Worm (Caenorhabditis elegans) whole organism, L2 larva: ENCODE results near the gene Y48B6A.13.

ENCODE experiments used
- C34F6.9 ChIP-seq: fragments of 150-350 bp; optimal IDR thresholded peaks from 2 replicates; lab custom pipeline; 2014; ENCODE audit warnings: missing biosample characterization, missing genetic modification characterization
- F13H6.1 ChIP-seq: sonication (generic microtip); optimal IDR thresholded peaks from 2 replicates; lab custom pipeline; 2016; ENCODE audit warnings: missing genetic modification characterization, missing compliant biosample characterization
- ZK546.5 ChIP-seq: sonication (generic microtip); optimal IDR thresholded peaks from 2 replicates; lab custom pipeline; 2017; ENCODE audit warnings: missing biosample characterization, missing genetic modification characterization
- alr-1 ChIP-seq: fragments of 150-350 bp; optimal IDR thresholded peaks from 2 replicates; lab custom pipeline; 2014; ENCODE audit warnings: missing biosample characterization, missing genetic modification characterization
- aly-2 ChIP-seq: fragments of 150-350 bp; optimal IDR thresholded peaks from 2 replicates; lab custom pipeline; 2014; ENCODE audit warnings: missing biosample characterization, missing genetic modification characterization
- ama-1 ChIP-seq: fragments of 150-350 bp; optimal IDR thresholded peaks from 2 replicates; lab custom pipeline; 2018; ENCODE audit warnings: inconsistent platforms
- blmp-1 ChIP-seq: sonication (generic microtip); optimal IDR thresholded peaks from 2 replicates; lab custom pipeline; 2017; ENCODE audit warnings: missing genetic modification characterization, mild to moderate bottlenecking, missing compliant biosample characterization, antibody characterized with exemption, moderate library complexity; ENCODE audit not compliant: insufficient read depth
- crh-2 ChIP-seq: sonication (generic microtip); optimal IDR thresholded peaks from 2 replicates; lab custom pipeline; 2017; ENCODE audit warnings: missing biosample characterization, missing genetic modification characterization
- dmd-4 ChIP-seq: sonication (generic microtip); optimal IDR thresholded peaks from 2 replicates; lab custom pipeline; 2017; ENCODE audit warnings: missing biosample characterization, missing genetic modification characterization
- elt-1 ChIP-seq: fragments of 150-350 bp; optimal IDR thresholded peaks from 2 replicates; lab custom pipeline; 2014; ENCODE audit warnings: missing biosample characterization, missing genetic modification characterization
- elt-3 ChIP-seq: sonication (generic microtip); optimal IDR thresholded peaks from 2 replicates; lab custom pipeline; 2017; ENCODE audit warnings: missing biosample characterization, missing genetic modification characterization
- fos-1 ChIP-seq: fragments of 150-350 bp; optimal IDR thresholded peaks from 2 replicates; lab custom pipeline; 2014; ENCODE audit warnings: missing biosample characterization, missing genetic modification characterization
- gmeb-1 ChIP-seq: fragments of 150-350 bp; optimal IDR thresholded peaks from 2 replicates; lab custom pipeline; 2014; ENCODE audit warnings: missing biosample characterization, missing genetic modification characterization
- lin-11 ChIP-seq: fragments of 150-350 bp; sonication (generic microtip); optimal IDR thresholded peaks from 2 replicates; lab custom pipeline; 2014; ENCODE audit warnings: missing biosample characterization, missing genetic modification characterization, inconsistent platforms, mixed read lengths
- lin-13 ChIP-seq: fragments of 150-350 bp; optimal IDR thresholded peaks from 2 replicates; lab custom pipeline; 2014; ENCODE audit warnings: missing biosample characterization, missing genetic modification reagents, missing genetic modification characterization
- lin-39 ChIP-seq: fragments of 150-350 bp; optimal IDR thresholded peaks from 2 replicates; lab custom pipeline; 2014; ENCODE audit warnings: missing biosample characterization, missing genetic modification reagents, missing genetic modification characterization
- lsy-2 ChIP-seq, 2 experiments: fragments of 150-350 bp in 1 of 2; sonication (generic microtip) in 1 of 2; optimal IDR thresholded peaks; 2 replicates each; lab custom pipeline; 2014 to 2017; ENCODE audit warnings: missing biosample characterization in 2 of 2, missing genetic modification characterization in 2 of 2
- mbf-1 ChIP-seq: sonication (generic microtip); optimal IDR thresholded peaks from 2 replicates; lab custom pipeline; 2017; ENCODE audit warnings: missing biosample characterization, missing genetic modification characterization
- mdl-1 ChIP-seq, 2 experiments: fragments of 150-350 bp in 1 of 2; sonication (generic microtip) in 1 of 2; optimal IDR thresholded peaks; 2 replicates each; lab custom pipeline; 2017; ENCODE audit warnings: missing biosample characterization in 2 of 2, missing genetic modification characterization in 2 of 2
- nhr-12 ChIP-seq: fragments of 150-350 bp; optimal IDR thresholded peaks from 2 replicates; lab custom pipeline; 2014; ENCODE audit warnings: missing biosample characterization, missing genetic modification characterization
- nhr-21 ChIP-seq: fragments of 150-350 bp; optimal IDR thresholded peaks from 2 replicates; lab custom pipeline; 2014; ENCODE audit warnings: missing biosample characterization, missing genetic modification characterization
- nhr-237 ChIP-seq: fragments of 150-350 bp; optimal IDR thresholded peaks from 2 replicates; lab custom pipeline; 2014; ENCODE audit warnings: missing biosample characterization, missing genetic modification characterization
- nhr-25 ChIP-seq: fragments of 150-350 bp; sonication (generic microtip); optimal IDR thresholded peaks from 3 replicates; lab custom pipeline; 2014; ENCODE audit warnings: missing biosample characterization, missing genetic modification characterization
- nhr-77 ChIP-seq: fragments of 150-350 bp; optimal IDR thresholded peaks from 2 replicates; lab custom pipeline; 2014; ENCODE audit warnings: missing biosample characterization, missing genetic modification characterization
- peb-1 ChIP-seq: fragments of 150-350 bp; optimal IDR thresholded peaks from 2 replicates; lab custom pipeline; 2014; ENCODE audit warnings: missing biosample characterization, missing genetic modification characterization
- sem-4 ChIP-seq: fragments of 150-350 bp; optimal IDR thresholded peaks from 2 replicates; lab custom pipeline; 2014; ENCODE audit warnings: missing biosample characterization, missing genetic modification reagents, missing genetic modification characterization
- skn-1 ChIP-seq: sonication (generic microtip); optimal IDR thresholded peaks from 2 replicates; lab custom pipeline; 2017; ENCODE audit warnings: missing biosample characterization, missing genetic modification characterization
- sma-9 ChIP-seq, 2 experiments: fragments of 150-350 bp in 1 of 2; sonication (generic microtip) in 1 of 2; optimal IDR thresholded peaks; 2 replicates each; lab custom pipeline; 2014 to 2016; ENCODE audit warnings: missing genetic modification characterization in 2 of 2, mild to moderate bottlenecking in 1 of 2, missing biosample characterization in 1 of 2, missing compliant biosample characterization in 1 of 2, missing genetic modification reagents in 1 of 2, moderate library complexity in 1 of 2
- snpc-4 ChIP-seq: fragments of 150-350 bp; optimal IDR thresholded peaks from 2 replicates; lab custom pipeline; 2014; ENCODE audit warnings: missing biosample characterization, missing genetic modification characterization
- unc-55 ChIP-seq: fragments of 150-350 bp; sonication (generic microtip); optimal IDR thresholded peaks from 3 replicates; lab custom pipeline; 2014; ENCODE audit warnings: missing biosample characterization, missing genetic modification reagents, missing genetic modification characterization
- unc-62 ChIP-seq: fragments of 150-350 bp; optimal IDR thresholded peaks from 2 replicates; lab custom pipeline; 2014; ENCODE audit warnings: missing biosample characterization, missing genetic modification reagents, missing genetic modification characterization
- ztf-1 ChIP-seq: fragments of 200-800 bp; sonication (Bioruptor generic); conservative IDR thresholded peaks from 2 replicates; pipeline ENCODE4 v1.3.6; 2022; ENCODE audit warnings: missing genetic modification characterization, missing compliant biosample characterization

Y48B6A.13 gene

DNA sequence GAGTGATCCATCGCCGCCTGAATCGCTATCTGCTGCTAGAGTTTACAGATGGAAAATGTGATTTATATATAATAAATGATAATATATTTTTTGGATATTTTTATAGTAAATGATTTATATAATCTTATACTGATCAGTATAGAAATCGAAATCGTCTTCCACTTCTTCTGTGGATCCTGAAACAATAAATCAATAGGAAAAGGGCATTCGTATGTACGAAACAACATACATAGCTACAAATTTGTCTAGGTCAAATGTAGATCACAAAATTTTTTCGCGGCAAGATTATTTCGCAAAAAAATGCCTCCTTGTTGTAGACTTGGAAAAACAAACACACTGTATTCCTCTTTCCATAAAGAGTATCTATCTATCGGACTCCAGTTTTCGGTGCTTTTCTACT is 12.0 kb downstream of the Y48B6A.13 start, which contains the start of gene Y48B6A.10:
Y48B6A.10 (plus strand) TSS at position 301 of the 400 bp plus-strand sequence.
- TF ChIP-seq lin-39 (no peak), unc-62 (GFP tag; lab: Kevin White, UChicago) (no peak), ztf-1 (GFP tag; lab: Robert Waterston, UW) (no peak), lin-13 (no peak), nhr-77 (tag; lab: Kevin White, UChicago) (no peak), ama-1 (no peak), unc-55 (GFP tag; lab: Kevin White, UChicago) (no peak)

ce11 chrII:14211118-14211517 is 15.0 kb downstream of the Y48B6A.13 start, which contains the start of gene hot-7:
TSS of gene hot-7 (plus strand) at chrII:14211418.
- TF ChIP-seq ZK546.5 (no peak), mbf-1 (tag; lab: Kevin White, UChicago) (no peak), unc-55 (GFP tag; lab: Kevin White, UChicago) (no peak), fos-1 (tag; lab: Kevin White, UChicago) (no peak), skn-1 (tag; lab: Kevin White, UChicago) (no peak), lin-11 (no peak), blmp-1 (tag; lab: Kevin White, UChicago) (no peak), gmeb-1 (tag; lab: Kevin White, UChicago) (no peak), nhr-21 (tag; lab: Kevin White, UChicago) (no peak), alr-1 (tag; lab: Kevin White, UChicago) (no peak), crh-2 (no peak), snpc-4 (no peak), mdl-1 (tag; optimal IDR thresholded peaks at IDR 0.05; lab: Kevin White, UChicago) (no peak), ztf-1 (GFP tag; lab: Robert Waterston, UW) (no peak), nhr-77 (tag; lab: Kevin White, UChicago) (no peak)
- TF ChIP-seq, all 48 proteins: peak for 0

DNA sequence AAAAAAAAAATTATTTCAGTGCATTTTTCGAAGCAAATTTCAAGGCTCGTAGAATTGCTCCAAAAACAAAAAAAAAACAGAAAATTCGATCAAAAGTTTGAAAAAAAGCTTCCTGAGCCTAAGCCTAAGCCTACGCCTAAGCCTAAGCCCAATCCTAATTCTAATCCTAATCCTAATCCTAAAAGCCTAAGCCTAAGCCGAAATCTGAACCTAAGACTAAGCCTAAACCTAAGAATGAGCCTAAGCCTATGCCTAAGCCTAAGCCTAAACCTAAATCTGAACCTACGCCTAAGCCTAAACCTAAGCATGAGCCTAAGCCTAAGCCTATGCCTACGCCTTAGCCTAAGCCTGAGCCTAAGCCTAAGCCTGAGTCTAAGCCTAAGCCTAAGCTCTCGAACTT is 19.9 kb downstream of the Y48B6A.13 start:
- TF ChIP-seq nhr-77 (tag; lab: Kevin White, UChicago) (no peak), ama-1 (no peak), lin-13 (no peak), mdl-1 (tag; optimal IDR thresholded peaks at IDR 0.05; lab: Kevin White, UChicago) (no peak), elt-1 (tag; lab: Kevin White, UChicago) (no peak), lsy-2 (tag; optimal IDR thresholded peaks at IDR 0.05; lab: Kevin White, UChicago) (no peak), gmeb-1 (tag; lab: Kevin White, UChicago) (no peak), blmp-1 (tag; lab: Kevin White, UChicago) (no peak), unc-55 (GFP tag; lab: Kevin White, UChicago) (no peak), C34F6.9 (no peak), nhr-12 (no peak), F13H6.1 (tag; lab: Kevin White, UChicago) (no peak), fos-1 (tag; lab: Kevin White, UChicago) (no peak), aly-2 (tag; lab: Kevin White, UChicago) (no peak), skn-1 (tag; lab: Kevin White, UChicago) (no peak)

DNA sequence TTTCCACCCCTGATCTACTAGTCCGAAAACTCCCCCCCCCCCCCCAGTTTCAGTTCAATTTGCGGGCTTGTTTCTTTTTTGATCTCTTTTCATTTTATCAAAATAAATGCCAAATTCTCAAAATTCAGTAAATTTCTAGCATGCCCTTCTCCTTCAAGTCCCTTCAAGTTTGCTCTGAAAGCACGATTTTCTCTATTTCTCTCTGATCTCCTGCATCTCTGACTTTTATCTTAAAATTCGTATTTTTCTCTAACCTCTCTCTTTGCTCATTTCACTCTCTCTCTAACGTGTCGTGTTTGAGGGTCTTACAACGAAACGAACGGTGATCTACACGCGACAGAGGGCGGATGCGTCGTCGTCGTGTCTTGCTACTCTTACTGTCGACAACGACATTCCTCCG is 20.7 kb downstream of the Y48B6A.13 start, which contains the start of gene ace-3:
ace-3 (plus strand) TSS at position 301 of the 400 bp plus-strand sequence.
- TF ChIP-seq nhr-77 (tag; lab: Kevin White, UChicago): no peak
- TF ChIP-seq gmeb-1 (tag; lab: Kevin White, UChicago): no peak
- TF ChIP-seq F13H6.1 (tag; lab: Kevin White, UChicago): no peak
- no peak for TF ChIP-seq dmd-4
- no peak for TF ChIP-seq nhr-237
- no peak for TF ChIP-seq unc-55 (GFP tag; lab: Kevin White, UChicago)
- no peak for TF ChIP-seq nhr-25 (tag; lab: Kevin White, UChicago)

ce11 chrII:14197499-14198096 is 28.5 kb downstream of the Y48B6A.13 start, which contains the start of gene ace-4:
TSS of gene ace-4 (plus strand) at chrII:14198046.
- TF ChIP-seq sma-9 (GFP tag; optimal IDR thresholded peaks at IDR 0.05; lab: Kevin White, UChicago) (no peak), sma-9 (tag; optimal IDR thresholded peaks at IDR 0.05; lab: Kevin White, UChicago) (no peak), gmeb-1 (tag; lab: Kevin White, UChicago) (no peak), lin-39 (no peak), elt-3 (tag; lab: Kevin White, UChicago) (no peak), sem-4 (tag; lab: Kevin White, UChicago) (no peak), peb-1 (no peak), nhr-77 (tag; lab: Kevin White, UChicago) (no peak), lin-11 (no peak), alr-1 (tag; lab: Kevin White, UChicago) (no peak)
- TF ChIP-seq, all 48 proteins: peak for 0
